Worm (Caenorhabditis elegans) whole organism, L1 larva: ENCODE data around the gene dhs-6.

Source experiments
- C34B4.2 ChIP-seq: sonication (generic microtip); optimal IDR thresholded peaks from 2 replicates; lab custom pipeline; 2017; ENCODE audit warnings: mild to moderate bottlenecking, missing genetic modification characterization, missing compliant biosample characterization
- F16B12.6 ChIP-seq: fragments of 150-350 bp; optimal IDR thresholded peaks from 2 replicates; lab custom pipeline; 2014; ENCODE audit warnings: missing biosample characterization, missing genetic modification characterization
- Y116A8C.19 ChIP-seq: sonication (generic microtip); optimal IDR thresholded peaks from 2 replicates; lab custom pipeline; 2016; ENCODE audit warnings: missing compliant biosample characterization, missing genetic modification characterization, borderline replicate concordance
- aly-2 ChIP-seq: fragments of 150-350 bp; optimal IDR thresholded peaks from 2 replicates; lab custom pipeline; 2014; ENCODE audit warnings: missing biosample characterization, missing genetic modification characterization
- ama-1 ChIP-seq: fragments of 150-350 bp; optimal IDR thresholded peaks from 2 replicates; lab custom pipeline; 2014
- blmp-1 ChIP-seq: fragments of 150-350 bp; optimal IDR thresholded peaks from 2 replicates; lab custom pipeline; 2014; ENCODE audit warnings: missing biosample characterization, missing genetic modification characterization
- ceh-8 ChIP-seq: fragments of 200-800 bp; sonication (Bioruptor generic); optimal IDR thresholded peaks from 2 replicates; lab custom pipeline; 2018; ENCODE audit warnings: mild to moderate bottlenecking, missing genetic modification characterization, moderate library complexity, missing compliant biosample characterization
- ceh-90 ChIP-seq: sonication (generic microtip); optimal IDR thresholded peaks from 2 replicates; lab custom pipeline; 2016; ENCODE audit warnings: missing genetic modification characterization, missing compliant biosample characterization
- dpl-1 ChIP-seq, 3 experiments: fragments of 150-350 bp in 2 of 3; sonication (generic microtip) in 1 of 3; optimal IDR thresholded peaks; 2 replicates each; lab custom pipeline; 2014 to 2017; ENCODE audit warnings: missing biosample characterization in 3 of 3, missing genetic modification characterization in 3 of 3, missing genetic modification reagents in 3 of 3
- dsc-1 ChIP-seq: sonication (generic microtip); optimal IDR thresholded peaks from 2 replicates; lab custom pipeline; 2016; ENCODE audit warnings: mild to moderate bottlenecking, missing genetic modification characterization, missing compliant biosample characterization
- efl-1 ChIP-seq, 4 experiments: fragments of 150-350 bp; optimal IDR thresholded peaks in 3 of 4; peaks in 1 of 4; 1 replicate in 1 of 4; 2 replicates in 3 of 4; lab custom pipeline; 2014; ENCODE audit warnings: missing biosample characterization in 2 of 4, missing genetic modification characterization in 2 of 4, missing genetic modification reagents in 2 of 4
- egl-27 ChIP-seq, 2 experiments: fragments of 150-350 bp in 1 of 2; sonication (generic microtip); optimal IDR thresholded peaks; 3 replicates each; lab custom pipeline; 2017 to 2018; ENCODE audit warnings: missing biosample characterization in 2 of 2, missing genetic modification characterization in 2 of 2, missing genetic modification reagents in 2 of 2
- elt-2 ChIP-seq: sonication (generic microtip); optimal IDR thresholded peaks from 2 replicates; lab custom pipeline; 2016; ENCODE audit warnings: missing genetic modification characterization, mild to moderate bottlenecking, inconsistent platforms, missing compliant biosample characterization, missing genetic modification reagents
- elt-3 ChIP-seq, 6 experiments: fragments of 150-350 bp in 1 of 6; sonication (generic microtip); optimal IDR thresholded peaks; 2 replicates each; lab custom pipeline; 2017 to 2018; ENCODE audit warnings: missing biosample characterization in 6 of 6, missing genetic modification characterization in 6 of 6, inconsistent platforms in 1 of 6
- fkh-4 ChIP-seq: sonication (generic microtip); optimal IDR thresholded peaks from 2 replicates; lab custom pipeline; 2016; ENCODE audit warnings: missing compliant biosample characterization, missing genetic modification characterization, borderline replicate concordance
- fkh-8 ChIP-seq: sonication (generic microtip); optimal IDR thresholded peaks from 2 replicates; lab custom pipeline; 2016; ENCODE audit warnings: mild to moderate bottlenecking, missing genetic modification characterization, missing compliant biosample characterization
- hpl-2 ChIP-seq: fragments of 150-350 bp; optimal IDR thresholded peaks from 2 replicates; lab custom pipeline; 2014; ENCODE audit warnings: missing biosample characterization, missing genetic modification reagents, missing genetic modification characterization
- jun-1 ChIP-seq: fragments of 150-350 bp; optimal IDR thresholded peaks from 2 replicates; lab custom pipeline; 2014; ENCODE audit warnings: missing biosample characterization, missing genetic modification reagents, missing genetic modification characterization
- lin-13 ChIP-seq: fragments of 150-350 bp; optimal IDR thresholded peaks from 2 replicates; lab custom pipeline; 2014; ENCODE audit warnings: missing biosample characterization, missing genetic modification reagents, missing genetic modification characterization
- lin-14 ChIP-seq: fragments of 200-800 bp; sonication (Bioruptor generic); optimal IDR thresholded peaks from 2 replicates; lab custom pipeline; 2018; ENCODE audit warnings: mild to moderate bottlenecking, missing genetic modification characterization, moderate library complexity, missing compliant biosample characterization
- lin-39 ChIP-seq: fragments of 150-350 bp; optimal IDR thresholded peaks from 2 replicates; lab custom pipeline; 2014; ENCODE audit warnings: missing biosample characterization, missing genetic modification reagents, missing genetic modification characterization
- lir-3 ChIP-seq: sonication (generic microtip); optimal IDR thresholded peaks from 2 replicates; lab custom pipeline; 2016; ENCODE audit warnings: mild to moderate bottlenecking, missing genetic modification characterization, moderate library complexity, missing compliant biosample characterization; ENCODE audit not compliant: poor library complexity
- lsy-2 ChIP-seq, 2 experiments: fragments of 150-350 bp; optimal IDR thresholded peaks; 2 replicates each; lab custom pipeline; 2014; ENCODE audit warnings: missing biosample characterization in 2 of 2, missing genetic modification characterization in 2 of 2
- mab-9 ChIP-seq: fragments of 200-800 bp; sonication (Bioruptor generic); IDR thresholded peaks from 2 replicates; pipeline ENCODE4 v1.3.6; 2022; ENCODE audit warnings: missing genetic modification reagents, missing genetic modification characterization, missing compliant biosample characterization
- mef-2 ChIP-seq: fragments of 150-350 bp; optimal IDR thresholded peaks from 2 replicates; lab custom pipeline; 2014; ENCODE audit warnings: missing biosample characterization, missing genetic modification characterization
- mep-1 ChIP-seq: fragments of 150-350 bp; optimal IDR thresholded peaks from 2 replicates; lab custom pipeline; 2014; ENCODE audit warnings: missing biosample characterization, missing genetic modification characterization
- nhr-11 ChIP-seq: fragments of 150-350 bp; optimal IDR thresholded peaks from 2 replicates; lab custom pipeline; 2014; ENCODE audit warnings: missing biosample characterization, missing genetic modification characterization
- nhr-19 ChIP-seq: fragments of 200-800 bp; sonication (Bioruptor generic); conservative IDR thresholded peaks from 2 replicates; pipeline ENCODE4 v1.3.6; 2022; ENCODE audit warnings: missing genetic modification characterization, missing compliant biosample characterization
- nhr-20 ChIP-seq: sonication (generic microtip); optimal IDR thresholded peaks from 2 replicates; lab custom pipeline; 2016; ENCODE audit warnings: mild to moderate bottlenecking, missing genetic modification characterization, missing compliant biosample characterization
- nhr-237 ChIP-seq: fragments of 150-350 bp; optimal IDR thresholded peaks from 2 replicates; lab custom pipeline; 2014; ENCODE audit warnings: missing biosample characterization, missing genetic modification characterization
- nhr-47 ChIP-seq: sonication (generic microtip); optimal IDR thresholded peaks from 2 replicates; lab custom pipeline; 2016; ENCODE audit warnings: mild to moderate bottlenecking, missing genetic modification characterization, moderate library complexity, missing compliant biosample characterization
- nhr-76 ChIP-seq: sonication (generic microtip); optimal IDR thresholded peaks from 2 replicates; lab custom pipeline; 2017; ENCODE audit warnings: missing biosample characterization, missing genetic modification characterization
- nhr-85 ChIP-seq: sonication (generic microtip); peaks from one replicate; lab custom pipeline; 2016; ENCODE audit warnings: missing genetic modification characterization, inconsistent platforms, missing compliant biosample characterization
- pax-3 ChIP-seq: fragments of 200-800 bp; sonication (Bioruptor generic); optimal IDR thresholded peaks from 2 replicates; lab custom pipeline; 2018; ENCODE audit warnings: mild to moderate bottlenecking, missing genetic modification characterization, moderate library complexity, missing compliant biosample characterization
- pqm-1 ChIP-seq: sonication (generic microtip); optimal IDR thresholded peaks from 3 replicates; lab custom pipeline; 2017; ENCODE audit warnings: missing biosample characterization, missing genetic modification characterization
- rnt-1 ChIP-seq: sonication (generic microtip); optimal IDR thresholded peaks from 2 replicates; lab custom pipeline; 2016; ENCODE audit warnings: mild to moderate bottlenecking, missing genetic modification characterization, moderate library complexity, missing compliant biosample characterization
- skn-1 ChIP-seq: fragments of 150-350 bp; optimal IDR thresholded peaks from 2 replicates; lab custom pipeline; 2014; ENCODE audit warnings: missing biosample characterization, missing genetic modification characterization
- snpc-4 ChIP-seq: fragments of 150-350 bp; optimal IDR thresholded peaks from 2 replicates; lab custom pipeline; 2014; ENCODE audit warnings: missing biosample characterization, missing genetic modification characterization
- sox-4 ChIP-seq: sonication (generic microtip); optimal IDR thresholded peaks from 2 replicates; lab custom pipeline; 2016; ENCODE audit warnings: missing genetic modification characterization, missing compliant biosample characterization
- sptf-1 ChIP-seq: fragments of 150-350 bp; optimal IDR thresholded peaks from 2 replicates; lab custom pipeline; 2014; ENCODE audit warnings: missing biosample characterization, missing genetic modification characterization
- unc-30 ChIP-seq: sonication (generic microtip); optimal IDR thresholded peaks from 2 replicates; lab custom pipeline; 2017; ENCODE audit warnings: missing biosample characterization, missing genetic modification characterization
- vab-15 ChIP-seq: sonication (generic microtip); optimal IDR thresholded peaks from 2 replicates; lab custom pipeline; 2017; ENCODE audit warnings: missing genotype, mild to moderate bottlenecking, missing genetic modification characterization, missing compliant biosample characterization
- xbp-1 ChIP-seq: sonication (generic microtip); optimal IDR thresholded peaks from 2 replicates; lab custom pipeline; 2016; ENCODE audit warnings: missing genetic modification characterization, missing compliant biosample characterization
- zag-1 ChIP-seq: fragments of 150-350 bp; optimal IDR thresholded peaks from 2 replicates; lab custom pipeline; 2014; ENCODE audit warnings: missing biosample characterization, missing genetic modification characterization

dhs-6 gene

DNA sequence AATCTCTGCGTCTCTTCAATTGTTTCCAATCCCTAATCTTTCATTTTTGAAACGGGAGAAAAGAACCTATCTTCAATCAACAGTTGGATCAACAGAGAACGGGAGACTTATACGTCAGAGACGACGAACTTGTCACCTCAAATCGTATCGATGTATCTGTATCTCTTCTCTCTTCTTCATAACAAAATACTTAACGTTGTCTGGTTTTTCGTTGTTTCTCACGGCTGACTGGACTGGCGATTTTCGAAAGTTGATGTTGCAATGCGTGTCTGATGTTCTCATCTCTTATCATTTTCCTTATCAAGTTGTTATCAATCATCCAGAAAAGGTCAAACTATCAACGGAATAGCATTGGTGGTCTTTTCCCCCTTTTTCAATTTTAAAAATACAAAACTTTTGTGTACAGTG lies 13.6 kb downstream of the dhs-6 start (continued):
- TF ChIP-seq blmp-1 (tag; lab: Kevin White, UChicago) (peak; percentile 93), nhr-19 (GFP tag; lab: Robert Waterston, UW) (peak; percentile 65), vab-15 (no peak), lsy-2 (tag; optimal IDR thresholded peaks at IDR 0.05; lab: Kevin White, UChicago) (peak; percentile 31 to 72), mep-1 (tag; lab: Kevin White, UChicago) (peak; percentile 29), jun-1 (peak; percentile 35), egl-27 (tag; optimal IDR thresholded peaks at IDR 0.05; lab: Kevin White, UChicago) (peak in 1 of 2 experiments; percentile 66), lin-14 (GFP tag; lab: Kevin White, UChicago) (peak; percentile 93), xbp-1 (tag; lab: Kevin White, UChicago) (peak; percentile 13)

DNA sequence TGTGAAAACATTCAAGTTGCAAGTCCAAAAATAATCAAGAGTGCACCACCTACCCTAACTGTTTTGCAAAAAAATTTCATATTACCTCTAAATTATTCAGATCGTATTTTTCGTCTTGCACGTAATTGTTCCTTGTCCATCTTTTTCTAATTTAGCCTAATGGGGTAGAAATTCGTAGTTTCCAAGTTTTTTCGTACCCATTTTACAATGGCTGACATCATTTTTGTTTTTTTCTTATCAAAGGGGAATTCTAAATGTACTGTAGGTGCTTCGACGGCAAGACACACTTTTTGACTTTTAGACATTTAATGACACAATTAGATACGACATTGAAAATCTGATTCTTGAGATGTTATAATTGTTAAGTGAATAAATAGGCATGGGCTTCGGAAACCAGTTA lies 14.7 kb downstream of the dhs-6 start:
- TF ChIP-seq nhr-85 (peak; percentile 61), nhr-20 (tag; lab: Kevin White, UChicago) (peak; percentile 19), rnt-1 (no peak), efl-1 (optimal IDR thresholded peaks at IDR 0.05; lab: Kevin White, UChicago) (no peak), efl-1 (GFP tag; optimal IDR thresholded peaks at IDR 0.05 in 1 of 2; lab: Kevin White, UChicago) (peak in 1 of 2 experiments; percentile 68)

DNA sequence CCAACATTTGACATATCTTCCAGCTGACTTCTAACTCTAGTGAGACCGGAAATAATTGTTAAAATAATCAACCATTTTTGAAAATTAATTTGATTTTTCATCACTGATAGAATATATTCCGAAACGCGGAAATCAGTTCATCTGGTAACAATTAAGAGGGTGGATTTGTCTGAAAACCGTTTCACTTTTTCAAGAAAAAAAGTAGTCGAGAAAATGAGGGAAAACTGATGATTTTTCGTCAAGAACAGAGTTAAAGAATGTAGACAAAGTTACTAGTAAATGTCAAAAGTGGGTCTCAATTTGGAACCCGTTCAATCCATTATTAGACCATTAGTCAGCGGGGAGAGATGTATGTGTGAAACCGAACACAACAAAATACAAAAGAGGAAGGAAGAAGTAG lies 15.9 kb downstream of the dhs-6 start, which contains the start of gene C17G10.6:
C17G10.6 (minus strand) TSS at position 101 of the 400 bp plus-strand sequence.
- TF ChIP-seq fkh-8 (no peak), jun-1 (no peak), nhr-85 (no peak), dsc-1 (tag; lab: Kevin White, UChicago) (no peak), efl-1 (optimal IDR thresholded peaks at IDR 0.05; lab: Kevin White, UChicago) (no peak), efl-1 (GFP tag; optimal IDR thresholded peaks at IDR 0.05 in 1 of 2; lab: Kevin White, UChicago) (no peak), lin-13 (GFP tag; lab: Kevin White, UChicago) (no peak), nhr-76 (no peak), Y116A8C.19 (tag; lab: Kevin White, UChicago) (no peak), pax-3 (no peak), mef-2 (tag; lab: Kevin White, UChicago) (no peak), ceh-8 (GFP tag; lab: Kevin White, UChicago) (no peak)

DNA sequence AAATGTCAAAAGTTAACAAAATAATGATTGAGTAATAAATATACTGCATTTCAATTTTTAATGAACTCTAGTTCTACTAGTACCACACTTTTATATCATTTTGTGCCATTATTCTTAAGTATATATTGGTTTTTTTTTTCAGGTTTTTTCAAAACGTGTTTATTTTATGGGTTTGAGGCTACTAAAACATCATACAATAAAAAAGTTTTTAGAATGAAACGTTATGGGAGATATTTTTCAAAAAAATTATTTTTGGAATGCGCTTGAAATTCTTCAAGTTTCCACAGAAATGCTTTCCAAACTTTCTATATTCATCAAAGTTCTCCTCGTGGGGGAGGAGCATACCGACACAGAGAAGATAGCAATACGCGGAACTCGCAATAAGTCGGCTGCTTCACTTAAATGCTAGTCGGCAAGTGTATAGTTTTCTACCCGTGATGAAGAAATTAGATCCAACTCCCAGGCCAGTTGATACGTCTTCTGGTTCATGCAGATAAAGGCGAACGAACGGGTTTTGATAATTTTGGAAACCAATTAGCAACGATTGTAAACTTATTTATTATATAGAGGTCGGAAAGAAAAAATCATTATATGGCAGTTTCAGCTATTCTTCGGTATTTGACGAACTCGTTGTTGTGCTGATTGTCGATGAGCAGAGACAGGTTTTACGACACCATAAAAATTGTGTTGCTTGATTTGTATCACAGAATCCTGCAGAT lies 19.6 kb downstream of the dhs-6 start, which contains the start of gene C17G10.10:
C17G10.10 (minus strand) TSS at position 51 of the 719 bp plus-strand sequence.
- TF ChIP-seq nhr-76 (no peak), lsy-2 (tag; optimal IDR thresholded peaks at IDR 0.05; lab: Kevin White, UChicago) (peak; percentile 54 to 70), mab-9 (no peak), nhr-237 (tag; lab: Kevin White, UChicago) (no peak), skn-1 (tag; lab: Kevin White, UChicago) (no peak), sox-4 (tag; lab: Kevin White, UChicago) (no peak), F16B12.6 (peak; percentile 14), ceh-90 (no peak), fkh-4 (tag; lab: Kevin White, UChicago) (no peak), hpl-2 (GFP tag; lab: Kevin White, UChicago) (peak; percentile 57), lin-39 (peak; percentile 68), dpl-1 (GFP tag; optimal IDR thresholded peaks at IDR 0.05; lab: Kevin White, UChicago) (peak; percentile 35 to 55 (median 40)), nhr-20 (tag; lab: Kevin White, UChicago) (peak; percentile 95), elt-3 (tag; optimal IDR thresholded peaks at IDR 0.05; lab: Kevin White, UChicago) (peak in 5 of 6 experiments; percentile 3 to 79 (median 48)), blmp-1 (tag; lab: Kevin White, UChicago) (peak; percentile 34), snpc-4 (tag; lab: Kevin White, UChicago) (peak; percentile 99), aly-2 (peak; percentile 78), mep-1 (tag; lab: Kevin White, UChicago) (peak; percentile 60), pqm-1 (tag; lab: Kevin White, UChicago) (no peak), unc-30 (tag; lab: Kevin White, UChicago) (no peak), C34B4.2 (tag; lab: Kevin White, UChicago) (no peak), nhr-47 (peak; percentile 86), jun-1 (peak; percentile 56), zag-1 (tag; lab: Kevin White, UChicago) (no peak), ama-1 (peak; percentile 95), nhr-85 (peak; percentile 92), xbp-1 (tag; lab: Kevin White, UChicago) (peak; percentile 63), lir-3 (tag; lab: Kevin White, UChicago) (peak; percentile 28), nhr-11 (peak; percentile 35), elt-2 (tag; lab: Kevin White, UChicago) (peak; percentile 93), fkh-8 (no peak), sptf-1 (tag; lab: Kevin White, UChicago) (no peak)
